Worm (Caenorhabditis elegans): ENCODE measurements around the gene C30F2.5.

C30F2.5 gene

ce11 chrX:16133815-16134214 is 39.3 kb downstream of the C30F2.5 start:
- TF ChIP-seq ceh-39 (tag; optimal IDR thresholded peaks at IDR 0.05) (no peak), drap-1 (GFP tag; optimal IDR thresholded peaks at IDR 0.05) (peak; percentile 10), mep-1 (tag; optimal IDR thresholded peaks at IDR 0.05) (no peak), bed-3 (GFP tag; optimal IDR thresholded peaks at IDR 0.05) (no peak), sptf-1 (tag; optimal IDR thresholded peaks at IDR 0.05) (peak; percentile 50), hlh-1 (tag; optimal IDR thresholded peaks at IDR 0.05) (peak; percentile 49), nhr-12 (tag; optimal IDR thresholded peaks at IDR 0.05) (no peak), mls-2 (tag; optimal IDR thresholded peaks at IDR 0.05) (peak; percentile 35)

DNA sequence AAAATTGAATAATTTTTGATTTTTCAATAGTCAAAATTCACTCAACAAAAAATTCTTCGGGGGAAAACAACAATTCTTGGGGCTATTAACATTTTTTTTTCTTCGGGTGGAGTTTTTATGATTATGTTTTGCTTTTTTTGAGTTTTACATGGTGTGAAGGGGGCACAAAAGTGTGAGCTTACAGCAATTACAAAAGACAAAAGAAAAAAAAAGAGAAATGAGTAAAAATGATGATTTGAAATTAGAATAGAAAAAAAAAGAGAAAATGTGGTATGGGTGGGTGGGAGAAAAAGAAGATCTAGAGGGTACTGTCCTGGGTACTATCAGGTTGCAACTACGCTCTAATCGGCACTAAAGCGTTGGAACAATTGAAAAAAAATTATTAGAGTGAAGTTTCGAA is 46.4 kb downstream of the C30F2.5 start:
- TF ChIP-seq nhr-2 (tag; optimal IDR thresholded peaks at IDR 0.05) = no peak
- no peak for TF ChIP-seq snpc-4 (tag; optimal IDR thresholded peaks at IDR 0.05)
- TF ChIP-seq ham-2 (GFP tag; optimal IDR thresholded peaks at IDR 0.05) = no peak
- no peak for TF ChIP-seq flh-1 (GFP tag; optimal IDR thresholded peaks at IDR 0.05)
- TF ChIP-seq lsy-2 (tag; optimal IDR thresholded peaks at IDR 0.05) = no peak
- no peak for TF ChIP-seq mls-2 (tag; optimal IDR thresholded peaks at IDR 0.05)
- TF ChIP-seq cnd-1 (tag; optimal IDR thresholded peaks at IDR 0.05) = no peak
- TF ChIP-seq bed-3 (GFP tag; optimal IDR thresholded peaks at IDR 0.05) = no peak

DNA sequence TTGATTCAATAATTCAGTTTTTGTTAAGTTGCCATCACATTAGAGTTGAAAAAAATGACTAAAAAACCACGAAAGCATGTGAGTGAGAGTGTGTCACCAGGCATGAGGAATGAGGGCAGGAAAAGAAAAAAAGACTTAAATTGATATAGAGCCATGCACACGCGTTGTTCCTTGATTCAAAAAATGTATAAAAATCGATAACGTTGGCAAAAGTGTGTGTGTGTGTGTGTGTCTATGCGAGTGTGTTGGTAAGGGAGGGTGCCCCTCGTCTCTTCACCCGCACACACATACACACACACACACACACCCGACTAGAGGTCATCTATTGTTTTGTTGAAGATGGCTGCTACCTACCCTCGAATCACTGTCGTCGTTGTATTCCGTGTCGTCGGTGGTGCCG is 49.4 kb downstream of the C30F2.5 start:
- TF ChIP-seq nhr-12 (tag; optimal IDR thresholded peaks at IDR 0.05) = no peak
- no peak for TF ChIP-seq hlh-1 (tag; optimal IDR thresholded peaks at IDR 0.05)
- no peak for TF ChIP-seq ham-2 (GFP tag; optimal IDR thresholded peaks at IDR 0.05)
- TF ChIP-seq unc-39 (tag; optimal IDR thresholded peaks at IDR 0.05) = no peak
- TF ChIP-seq sptf-1 (tag; optimal IDR thresholded peaks at IDR 0.05) = peak; percentile 51
- TF ChIP-seq pha-4 (tag; optimal IDR thresholded peaks at IDR 0.05) = peak; percentile 5
- no peak for TF ChIP-seq mep-1 (tag; optimal IDR thresholded peaks at IDR 0.05)
- peak; percentile 27 for TF ChIP-seq drap-1 (GFP tag; optimal IDR thresholded peaks at IDR 0.05)
- TF ChIP-seq flh-1 (GFP tag; optimal IDR thresholded peaks at IDR 0.05) = no peak

DNA sequence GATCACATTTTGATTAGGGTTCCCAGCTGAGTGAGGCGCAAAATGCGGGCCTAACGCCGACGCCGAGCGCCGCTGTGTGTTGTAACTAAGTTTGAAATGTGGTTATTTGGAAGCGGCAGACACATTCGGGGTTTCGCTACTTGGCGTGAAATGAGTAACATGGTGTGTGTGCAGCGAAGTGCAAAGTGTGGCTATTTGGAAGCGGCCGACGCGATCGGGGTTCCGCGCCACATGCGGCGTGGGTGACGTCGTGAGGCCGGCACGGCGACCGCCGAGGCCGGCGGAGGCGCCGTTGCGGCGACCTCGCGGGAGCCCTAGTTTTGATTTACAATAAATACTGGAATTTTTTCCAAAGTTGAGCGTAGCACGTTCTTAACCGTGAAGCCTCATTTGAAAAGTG is 50.1 kb downstream of the C30F2.5 start:
- TF ChIP-seq sem-2 (GFP tag; optimal IDR thresholded peaks at IDR 0.05) (no peak), ceh-43 (GFP tag; optimal IDR thresholded peaks at IDR 0.05) (no peak), ztf-11 (tag; optimal IDR thresholded peaks at IDR 0.05) (no peak)

DNA sequence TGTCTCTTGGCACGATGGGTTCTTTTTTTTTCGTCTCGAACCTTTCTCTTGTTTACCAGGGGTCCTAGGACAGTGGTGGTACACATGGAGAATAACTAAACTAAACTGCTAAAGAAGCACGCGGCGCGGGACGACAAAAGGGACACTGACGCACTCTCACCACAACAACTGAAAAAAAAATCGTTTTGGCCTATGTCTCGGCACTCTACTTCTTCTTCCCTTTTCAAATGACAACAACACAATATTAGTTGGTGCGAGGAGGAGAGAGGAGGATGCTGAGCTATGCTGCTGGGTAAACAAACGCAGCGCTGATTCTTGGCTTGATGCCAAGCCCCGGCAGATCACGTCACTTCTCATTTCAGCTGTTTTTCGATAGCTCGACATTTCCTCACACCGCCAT is 50.8 kb downstream of the C30F2.5 start:
- TF ChIP-seq cnd-1 (tag; optimal IDR thresholded peaks at IDR 0.05) (no peak), nhr-28 (tag; optimal IDR thresholded peaks at IDR 0.05) (no peak), lin-32 (GFP tag; optimal IDR thresholded peaks at IDR 0.05) (no peak), ceh-83 (GFP tag; optimal IDR thresholded peaks at IDR 0.05) (no peak), bed-3 (GFP tag; optimal IDR thresholded peaks at IDR 0.05) (no peak)
